Fruit fly (Drosophila melanogaster) S2 (cell line): ENCODE measurements around the gene Scm.

ENCODE experiments used
- CG8478 ChIP-seq: fragments of >200 bp; optimal IDR thresholded peaks from 2 replicates; lab custom pipeline; 2018
- CTCF ChIP-seq, 2 experiments: fragments of >200 bp; optimal IDR thresholded peaks; 2 replicates each; lab custom pipeline; 2018

DNA sequence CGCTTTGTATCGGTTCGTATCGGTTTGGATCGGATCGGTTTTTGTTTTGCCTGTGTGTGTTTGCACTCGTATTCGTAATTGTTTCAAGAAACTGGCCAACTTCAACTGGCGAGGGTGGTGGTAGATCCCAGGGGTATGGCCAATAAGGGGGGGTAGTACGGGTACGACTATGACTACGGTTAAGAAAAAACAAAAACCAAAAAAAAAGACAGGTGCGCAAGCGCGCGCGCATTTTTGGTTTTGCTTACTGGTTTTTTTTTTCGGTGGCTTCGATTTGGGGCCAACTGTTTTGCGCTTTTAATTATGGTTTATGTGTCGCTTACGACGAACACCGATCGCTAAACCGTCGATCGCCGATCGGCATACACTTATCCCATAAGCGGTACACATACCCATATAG, 42.6 kb downstream of the Scm start:
- no peak for TF ChIP-seq CTCF (optimal IDR thresholded peaks at IDR 0.05; lab: Kevin White, UChicago)
- no peak for TF ChIP-seq CG8478 (lab: Kevin White, UChicago)
